Worm (Caenorhabditis elegans) whole organism, young adult: Measurements from ENCODE around the gene ZK686.2.
A peak's percentile ranks its signal among the peaks of the same experiment; 100 is the strongest.

ENCODE experiments used
- B0019.2 ChIP-seq: fragments of 200-800 bp; sonication (Bioruptor generic); conservative IDR thresholded peaks from 2 replicates; pipeline ENCODE4 v1.3.6; 2022; ENCODE audit warnings: missing genetic modification reagents, missing genetic modification characterization, missing compliant biosample characterization
- B0035.1 ChIP-seq: sonication (generic microtip); optimal IDR thresholded peaks from 2 replicates; lab custom pipeline; 2016; ENCODE audit warnings: missing genetic modification characterization, mild to moderate bottlenecking, missing compliant biosample characterization, missing genotype, missing genetic modification reagents
- F39B2.1 ChIP-seq: fragments of 200-800 bp; sonication (Bioruptor generic); IDR thresholded peaks from 2 replicates; pipeline ENCODE4 v1.3.6; 2022; ENCODE audit warnings: missing genetic modification reagents, missing genetic modification characterization, missing compliant biosample characterization
- F57A8.1 ChIP-seq: fragments of 200-800 bp; sonication (Bioruptor generic); optimal IDR thresholded peaks from 2 replicates; lab custom pipeline; 2018; ENCODE audit warnings: mild to moderate bottlenecking, missing genetic modification characterization, moderate library complexity, missing compliant biosample characterization
- F57C9.4 ChIP-seq: sonication (generic microtip); optimal IDR thresholded peaks from 2 replicates; lab custom pipeline; 2017; ENCODE audit warnings: mild to moderate bottlenecking, missing genetic modification characterization, missing compliant biosample characterization
- K12H6.12 ChIP-seq: fragments of 200-800 bp; sonication (Bioruptor generic); optimal IDR thresholded peaks from 2 replicates; lab custom pipeline; 2018; ENCODE audit warnings: mild to moderate bottlenecking, missing genetic modification characterization, missing compliant biosample characterization
- T26A5.8 ChIP-seq: sonication (generic microtip); optimal IDR thresholded peaks from 2 replicates; lab custom pipeline; 2016; ENCODE audit warnings: missing genetic modification characterization, missing compliant biosample characterization
- attf-6 ChIP-seq: fragments of 200-800 bp; sonication (Bioruptor generic); IDR thresholded peaks from 2 replicates; pipeline ENCODE4 v1.3.6; 2022; ENCODE audit warnings: missing genetic modification reagents, missing genetic modification characterization, missing compliant biosample characterization
- ceh-27 ChIP-seq: fragments of 200-800 bp; sonication (Bioruptor generic); optimal IDR thresholded peaks from 2 replicates; lab custom pipeline; 2018; ENCODE audit warnings: mild to moderate bottlenecking, missing genetic modification characterization, moderate library complexity, missing compliant biosample characterization
- ceh-40 ChIP-seq: fragments of 200-800 bp; sonication (Bioruptor generic); IDR thresholded peaks from 2 replicates; pipeline ENCODE4 v1.3.6; 2022; ENCODE audit warnings: missing genetic modification characterization, missing compliant biosample characterization
- ceh-91 ChIP-seq: fragments of 200-800 bp; sonication (Bioruptor generic); IDR thresholded peaks from 2 replicates; pipeline ENCODE4 v1.3.6; 2022; ENCODE audit warnings: missing genetic modification reagents, missing genetic modification characterization, missing compliant biosample characterization
- die-1 ChIP-seq: sonication (generic microtip); optimal IDR thresholded peaks from 2 replicates; lab custom pipeline; 2016; ENCODE audit warnings: missing genotype, mild to moderate bottlenecking, missing genetic modification characterization, missing compliant biosample characterization
- dox-1 ChIP-seq: fragments of 200-800 bp; sonication (Bioruptor generic); IDR thresholded peaks from 2 replicates; pipeline ENCODE4 v1.3.6; 2022; ENCODE audit warnings: missing genetic modification reagents, missing genetic modification characterization, missing compliant biosample characterization
- egrh-3 ChIP-seq: fragments of 200-800 bp; sonication (Bioruptor generic); IDR thresholded peaks from 2 replicates; pipeline ENCODE4 v1.3.6; 2022; ENCODE audit warnings: missing genetic modification reagents, missing genetic modification characterization, missing compliant biosample characterization
- fkh-3 ChIP-seq: sonication (generic microtip); optimal IDR thresholded peaks from 2 replicates; lab custom pipeline; 2016; ENCODE audit warnings: mild to moderate bottlenecking, missing genetic modification characterization, missing compliant biosample characterization
- him-1 ChIP-seq: sonication (generic microtip); optimal IDR thresholded peaks from 2 replicates; lab custom pipeline; 2016; ENCODE audit warnings: missing genotype, missing genetic modification reagents, missing genetic modification characterization, missing compliant biosample characterization
- lin-35 ChIP-seq, 3 experiments: fragments of 150-350 bp in 2 of 3; sonication (generic microtip) in 1 of 3; optimal IDR thresholded peaks; 2 replicates each; lab custom pipeline; 2014 to 2018; ENCODE audit warnings: missing biosample characterization in 3 of 3, missing genetic modification characterization in 3 of 3, missing genetic modification reagents in 3 of 3
- lin-54 ChIP-seq: fragments of 200-800 bp; sonication (Bioruptor generic); optimal IDR thresholded peaks from 2 replicates; lab custom pipeline; 2018; ENCODE audit warnings: mild to moderate bottlenecking, missing genetic modification characterization, missing compliant biosample characterization
- lir-1 ChIP-seq: fragments of 200-800 bp; sonication (Bioruptor generic); conservative IDR thresholded peaks from 2 replicates; pipeline ENCODE4 v1.3.6; 2022; ENCODE audit warnings: missing genetic modification reagents, missing genetic modification characterization, missing compliant biosample characterization
- lsy-27 ChIP-seq: sonication (generic microtip); optimal IDR thresholded peaks from 2 replicates; lab custom pipeline; 2017; ENCODE audit warnings: missing genetic modification characterization, mild to moderate bottlenecking, missing compliant biosample characterization, antibody characterized with exemption, missing genotype, borderline replicate concordance; ENCODE audit not compliant: insufficient read depth
- madf-10 ChIP-seq: sonication (generic microtip); optimal IDR thresholded peaks from 2 replicates; lab custom pipeline; 2016; ENCODE audit warnings: mild to moderate bottlenecking, missing genetic modification characterization, missing compliant biosample characterization
- nfya-2 ChIP-seq: fragments of 200-800 bp; sonication (Bioruptor generic); IDR thresholded peaks from 2 replicates; pipeline ENCODE4 v1.3.6; 2022; ENCODE audit warnings: missing genetic modification reagents, missing genetic modification characterization, missing compliant biosample characterization
- nfyb-1 ChIP-seq: fragments of 200-800 bp; sonication (Bioruptor generic); IDR thresholded peaks from 2 replicates; pipeline ENCODE4 v1.3.6; 2022; ENCODE audit warnings: missing genetic modification reagents, missing genetic modification characterization, missing compliant biosample characterization
- nhr-27 ChIP-seq: fragments of 200-800 bp; sonication (Bioruptor generic); optimal IDR thresholded peaks from 2 replicates; lab custom pipeline; 2018; ENCODE audit warnings: mild to moderate bottlenecking, missing genetic modification characterization, moderate library complexity, missing compliant biosample characterization
- rec-8 ChIP-seq, 2 experiments: sonication (generic microtip); optimal IDR thresholded peaks; 2 replicates each; lab custom pipeline; 2016; ENCODE audit warnings: mild to moderate bottlenecking in 2 of 2, missing genetic modification characterization in 2 of 2, missing genetic modification reagents in 2 of 2, missing genotype in 2 of 2, missing biosample characterization in 1 of 2, missing compliant biosample characterization in 1 of 2, moderate library complexity in 1 of 2
- repo-1 ChIP-seq: sonication (generic microtip); optimal IDR thresholded peaks from 2 replicates; lab custom pipeline; 2017; ENCODE audit warnings: mild to moderate bottlenecking, missing genetic modification characterization, missing compliant biosample characterization
- snpc-4 ChIP-seq, 5 experiments: fragments of 150-350 bp in 1 of 5; sonication (generic microtip) in 4 of 5; optimal IDR thresholded peaks; 2 replicates each; lab custom pipeline; 2014 to 2018; ENCODE audit warnings: missing genetic modification characterization in 5 of 5, missing biosample characterization in 3 of 5, antibody characterized with exemption in 2 of 5, mild to moderate bottlenecking in 2 of 5, missing compliant biosample characterization in 2 of 5, missing genotype in 2 of 5, moderate library complexity in 2 of 5, missing genetic modification reagents in 1 of 5
- tbp1 ChIP-seq: fragments of 200-800 bp; sonication (Bioruptor generic); optimal IDR thresholded peaks from 2 replicates; lab custom pipeline; 2018; ENCODE audit warnings: mild to moderate bottlenecking, missing genetic modification characterization, missing compliant biosample characterization
- tlf-1 ChIP-seq: fragments of 200-800 bp; sonication (Bioruptor generic); optimal IDR thresholded peaks from 2 replicates; lab custom pipeline; 2018; ENCODE audit warnings: mild to moderate bottlenecking, missing genetic modification characterization, missing compliant biosample characterization
- unc-62 ChIP-seq: fragments of 150-350 bp; optimal IDR thresholded peaks from 2 replicates; lab custom pipeline; 2014; ENCODE audit warnings: missing biosample characterization, missing genetic modification reagents, missing genetic modification characterization
- zim-3 ChIP-seq: sonication (generic microtip); optimal IDR thresholded peaks from 2 replicates; lab custom pipeline; 2017; ENCODE audit warnings: mild to moderate bottlenecking, missing genetic modification characterization, moderate library complexity, missing compliant biosample characterization
- ztf-26 ChIP-seq: sonication (generic microtip); optimal IDR thresholded peaks from 2 replicates; lab custom pipeline; 2017; ENCODE audit warnings: missing genetic modification characterization, missing compliant biosample characterization
- ztf-6 ChIP-seq: fragments of 200-800 bp; sonication (Bioruptor generic); IDR thresholded peaks from 2 replicates; pipeline ENCODE4 v1.3.6; 2022; ENCODE audit warnings: missing genetic modification reagents, missing genetic modification characterization, missing compliant biosample characterization

Gene ZK686.2

ce11 chrIII:7812208-7812880 is 46.5 kb upstream of the ZK686.2 start:
- TF ChIP-seq ceh-27 (GFP tag; lab: Kevin White, UChicago) (no peak), die-1 (no peak), him-1 (tag; lab: Kevin White, UChicago) (no peak), B0019.2 (GFP tag; lab: Robert Waterston, UW) (no peak), F57A8.1 (GFP tag; lab: Kevin White, UChicago) (no peak), nfyb-1 (GFP tag; lab: Robert Waterston, UW) (peak; percentile 80), ztf-6 (GFP tag; lab: Robert Waterston, UW) (no peak), egrh-3 (peak; percentile 71; the same call in 1 of the 2 replicates), lin-35 (GFP tag; optimal IDR thresholded peaks at IDR 0.05; lab: Kevin White, UChicago) (no peak)

ce11 chrIII:7809033-7809432 is 43.2 kb upstream of the ZK686.2 start:
- TF ChIP-seq F57C9.4 (no peak), tbp1 (GFP tag; lab: Kevin White, UChicago) (no peak), ceh-40 (GFP tag; lab: Robert Waterston, UW) (no peak), T26A5.8 (tag; lab: Kevin White, UChicago) (no peak), attf-6 (GFP tag; lab: Robert Waterston, UW) (no peak), madf-10 (tag; lab: Kevin White, UChicago) (no peak)

DNA sequence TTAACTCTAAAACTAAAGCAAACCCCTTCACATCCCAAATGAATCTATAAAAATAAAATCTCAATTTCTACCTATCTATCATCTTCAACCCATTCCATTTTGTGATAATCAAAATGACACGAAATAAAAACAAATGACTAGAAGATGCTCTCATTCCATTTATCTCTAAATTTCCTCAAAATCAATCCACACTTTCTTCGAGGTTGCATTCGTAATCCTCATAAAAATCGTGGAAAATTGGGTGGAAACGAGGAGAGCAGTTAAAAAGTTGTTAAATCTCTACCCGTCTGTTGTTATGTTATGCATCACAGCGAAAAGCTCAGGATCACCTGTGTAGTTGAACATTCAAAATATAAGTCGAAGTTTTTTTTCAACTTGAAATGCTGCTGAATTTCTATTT is 41.1 kb upstream of the ZK686.2 start:
- TF ChIP-seq rec-8 (tag; optimal IDR thresholded peaks at IDR 0.05; lab: Kevin White, UChicago) (no peak), tlf-1 (GFP tag; lab: Kevin White, UChicago) (no peak)

DNA sequence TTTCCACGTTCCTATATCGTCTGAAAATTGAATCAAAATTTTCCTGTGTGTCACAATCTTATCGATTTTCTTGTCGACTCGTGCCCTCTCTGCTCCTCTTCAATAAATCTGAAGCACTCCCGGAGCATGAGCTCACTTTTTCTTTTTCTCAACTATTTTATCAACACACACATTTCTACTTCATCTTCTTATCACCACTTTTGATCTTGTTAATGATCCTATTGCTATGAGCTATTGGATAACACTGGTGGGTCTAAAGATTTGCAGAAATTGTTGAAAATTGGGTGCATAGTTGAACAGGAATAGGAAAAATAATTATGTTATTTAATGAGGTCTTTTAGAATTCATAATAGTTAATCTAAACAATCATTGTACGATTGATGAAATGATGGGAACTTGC is 39.4 kb upstream of the ZK686.2 start:
- TF ChIP-seq lin-35 (GFP tag; optimal IDR thresholded peaks at IDR 0.05; lab: Kevin White, UChicago) (no peak), lin-54 (GFP tag; lab: Kevin White, UChicago) (no peak), zim-3 (tag; lab: Kevin White, UChicago) (no peak), B0035.1 (tag; lab: Kevin White, UChicago) (no peak), lsy-27 (no peak), fkh-3 (tag; lab: Kevin White, UChicago) (no peak), dox-1 (no peak), nfya-2 (no peak), snpc-4 (GFP tag; optimal IDR thresholded peaks at IDR 0.05; lab: Kevin White, UChicago) (no peak), snpc-4 (tag; optimal IDR thresholded peaks at IDR 0.05; lab: Kevin White, UChicago) (no peak), F39B2.1 (GFP tag; lab: Robert Waterston, UW) (no peak), repo-1 (tag; lab: Kevin White, UChicago) (no peak), lir-1 (GFP tag; lab: Robert Waterston, UW) (no peak), nhr-27 (no peak), ztf-26 (tag; lab: Kevin White, UChicago) (no peak), K12H6.12 (no peak), unc-62 (GFP tag; lab: Kevin White, UChicago) (no peak), ceh-91 (GFP tag; lab: Robert Waterston, UW) (no peak)
